7 worm cellular contexts compared by ENCODE assay signal in genomic region chrIII:12665500-12665907, ce11.
TF ChIP-seq lines count a peak whose summit lies in the region.

No protein-coding gene starts in this region.

TF ChIP-seq in whole organism, L1 larva, 84 proteins besides CTCF, POLR2A, EP300 and RAD21 (continues in another document):
- TF ChIP-seq ztf-11 (tag; optimal IDR thresholded peaks at IDR 0.05; lab: Kevin White, UChicago) (peak in 1 of 2 experiments; percentile 20), isw-1 (GFP tag; IDR thresholded peaks at IDR 0.05; lab: Robert Waterston, UW) (peak; percentile 48), mdl-1 (tag; optimal IDR thresholded peaks at IDR 0.05; lab: Kevin White, UChicago) (peak in 1 of 2 experiments; percentile 41), unc-130 (tag; optimal IDR thresholded peaks at IDR 0.05; lab: Kevin White, UChicago) (peak; percentile 28), lin-35 (GFP tag; optimal IDR thresholded peaks at IDR 0.05; lab: Kevin White, UChicago) (peak; percentile 32 to 37), dpl-1 (GFP tag; optimal IDR thresholded peaks at IDR 0.05; lab: Kevin White, UChicago) (peak in 1 of 3 experiments; percentile 54), unc-86 (tag; optimal IDR thresholded peaks at IDR 0.05; lab: Kevin White, UChicago) (peak; percentile 43), swsn-7 (tag; optimal IDR thresholded peaks at IDR 0.05; lab: Kevin White, UChicago) (peak; percentile 12), nhr-19 (GFP tag; conservative IDR thresholded peaks at IDR 0.05; lab: Robert Waterston, UW) (peak; percentile 49), nhr-71 (tag; optimal IDR thresholded peaks at IDR 0.05; lab: Kevin White, UChicago) (peak; percentile 69), unc-98 (GFP tag; IDR thresholded peaks at IDR 0.05; lab: Robert Waterston, UW) (0 out of 2 replicates have a peak, but pooled peaks have one; percentile 27), ceh-88 (GFP tag; IDR thresholded peaks at IDR 0.05; lab: Robert Waterston, UW) (peak; percentile 39; the same call in 1 of the 2 replicates)

TF ChIP-seq in whole organism, L2 larva, 48 proteins besides CTCF, POLR2A, EP300 and RAD21:
- TF ChIP-seq C34F6.9 (tag; optimal IDR thresholded peaks at IDR 0.05; lab: Kevin White, UChicago): peak; percentile 38
- TF ChIP-seq nhr-25 (tag; optimal IDR thresholded peaks at IDR 0.05; lab: Kevin White, UChicago): peak; percentile 42
- TF ChIP-seq nhr-21 (tag; optimal IDR thresholded peaks at IDR 0.05; lab: Kevin White, UChicago): peak; percentile 24
- TF ChIP-seq unc-55 (GFP tag; optimal IDR thresholded peaks at IDR 0.05; lab: Kevin White, UChicago): peak; percentile 3
- TF ChIP-seq nhr-129 (tag; optimal IDR thresholded peaks at IDR 0.05; lab: Kevin White, UChicago): peak; percentile 72
- TF ChIP-seq fos-1 (tag; optimal IDR thresholded peaks at IDR 0.05; lab: Kevin White, UChicago): peak; percentile 3
- TF ChIP-seq lsy-2 (tag; optimal IDR thresholded peaks at IDR 0.05; lab: Kevin White, UChicago): peak in 1 of 2 experiments; percentile 7

TF ChIP-seq in whole organism, L3 larva, 47 proteins besides CTCF, POLR2A, EP300 and RAD21:
- TF ChIP-seq nfya-1 (tag; optimal IDR thresholded peaks at IDR 0.05; lab: Kevin White, UChicago; ENCODE audit: insufficient read depth) (peak; percentile 25), nhr-25 (tag; optimal IDR thresholded peaks at IDR 0.05; lab: Kevin White, UChicago) (peak; percentile 45), pha-4 (tag; optimal IDR thresholded peaks at IDR 0.05; lab: Kevin White, UChicago) (peak; percentile 40), nhr-23 (tag; optimal IDR thresholded peaks at IDR 0.05; lab: Kevin White, UChicago) (peak; percentile 44), lin-15B (tag; optimal IDR thresholded peaks at IDR 0.05; lab: Kevin White, UChicago) (peak; percentile 23)

TF ChIP-seq in whole organism, L4 larva, 104 proteins besides CTCF, POLR2A, EP300 and RAD21:
- TF ChIP-seq nhr-28 (tag; optimal IDR thresholded peaks at IDR 0.05; lab: Kevin White, UChicago) (peak; percentile 25), hlh-11 (tag; optimal IDR thresholded peaks at IDR 0.05; lab: Kevin White, UChicago) (peak; percentile 44), mxl-3 (GFP tag; optimal IDR thresholded peaks at IDR 0.05; lab: Kevin White, UChicago) (peak; percentile 89), mes-2 (tag; optimal IDR thresholded peaks at IDR 0.05; lab: Kevin White, UChicago; ENCODE audit: poor library complexity, severe bottlenecking) (peak; percentile 20), aha-1 (tag; lab: Kevin White, UChicago) (peak; percentile 66), dmd-6 (GFP tag; IDR thresholded peaks at IDR 0.05; lab: Robert Waterston, UW) (peak; percentile 19; the same call in 1 of the 2 replicates), hmg-1.1 (GFP tag; IDR thresholded peaks at IDR 0.05; lab: Robert Waterston, UW) (peak; percentile 63), lin-38 (GFP tag; IDR thresholded peaks at IDR 0.05; lab: Robert Waterston, UW) (peak; percentile 78), hlh-30 (tag; optimal IDR thresholded peaks at IDR 0.05; lab: Kevin White, UChicago; ENCODE audit: insufficient read depth) (peak; percentile 61)
TF ChIP-seq in whole organism, L4 larva: peak in this region for 9; not testable (repeated sequence) for 95.

TF ChIP-seq in whole organism, late embryonic, 69 proteins besides CTCF, POLR2A, EP300 and RAD21:
- peak; percentile 61 for TF ChIP-seq ceh-18 (tag; optimal IDR thresholded peaks at IDR 0.05; lab: Kevin White, UChicago)
- TF ChIP-seq ref-2 (tag; optimal IDR thresholded peaks at IDR 0.05; lab: Kevin White, UChicago): peak; percentile 24
- TF ChIP-seq nfya-1 (tag; optimal IDR thresholded peaks at IDR 0.05; lab: Kevin White, UChicago): peak; percentile 12
- peak; percentile 60 for TF ChIP-seq tbx-2 (tag; optimal IDR thresholded peaks at IDR 0.05; lab: Kevin White, UChicago)
- TF ChIP-seq hlh-30 (tag; optimal IDR thresholded peaks at IDR 0.05; lab: Kevin White, UChicago; ENCODE audit: insufficient read depth): peak; percentile 63
- peak; percentile 46 for TF ChIP-seq rnt-1 (tag; optimal IDR thresholded peaks at IDR 0.05; lab: Kevin White, UChicago)
- TF ChIP-seq ceh-31 (tag; optimal IDR thresholded peaks at IDR 0.05; lab: Kevin White, UChicago): peak; percentile 68
- TF ChIP-seq C08G9.2 (tag; optimal IDR thresholded peaks at IDR 0.05; lab: Kevin White, UChicago): peak; percentile 61

TF ChIP-seq in whole organism, mixed stage, embryonic, 35 proteins besides CTCF, POLR2A, EP300 and RAD21:
- peak; percentile 64 for TF ChIP-seq unc-120 (tag; optimal IDR thresholded peaks at IDR 0.05; lab: Kevin White, UChicago; ENCODE audit: poor library complexity, severe bottlenecking)
- TF ChIP-seq hlh-1 (tag; optimal IDR thresholded peaks at IDR 0.05; lab: Kevin White, UChicago): peak; percentile 67
- peak; percentile 4 for TF ChIP-seq ces-1 (GFP tag; optimal IDR thresholded peaks at IDR 0.05; lab: Kevin White, UChicago)

TF ChIP-seq in whole organism, young adult, 124 proteins besides CTCF, POLR2A, EP300 and RAD21:
- TF ChIP-seq hmg-1.2 (GFP tag; IDR thresholded peaks at IDR 0.05; lab: Robert Waterston, UW): peak; percentile 44; the same call in 1 of the 2 replicates
- TF ChIP-seq nfyb-1 (GFP tag; IDR thresholded peaks at IDR 0.05; lab: Robert Waterston, UW): 0 out of 2 replicates have a peak, but pooled peaks have one; percentile 22
- peak; percentile 16 for TF ChIP-seq attf-5 (GFP tag; optimal IDR thresholded peaks at IDR 0.05; lab: Kevin White, UChicago)
- TF ChIP-seq mcd-1 (GFP tag; IDR thresholded peaks at IDR 0.05; lab: Robert Waterston, UW): peak; percentile 75
